Fruit fly (Drosophila melanogaster) whole organism, adult: ENCODE results near the gene CG14367.

Experiments
- CG11617 ChIP-seq: fragments of 200-800 bp; sonication (Bioruptor generic); optimal IDR thresholded peaks from 2 replicates; lab custom pipeline; 2017; ENCODE audit warnings: mild to moderate bottlenecking, missing biosample characterization, missing genetic modification reagents, missing genetic modification characterization
- CG12768 ChIP-seq: fragments of 200-800 bp; sonication (Bioruptor generic); optimal IDR thresholded peaks from 2 replicates; lab custom pipeline; 2017; ENCODE audit warnings: missing biosample characterization, missing genetic modification characterization, mild to moderate bottlenecking, moderate library complexity, missing genetic modification reagents
- CG14711 ChIP-seq: fragments of 200-800 bp; sonication (Bioruptor generic); optimal IDR thresholded peaks from 2 replicates; lab custom pipeline; 2018; ENCODE audit warnings: missing biosample characterization, mild to moderate bottlenecking, missing genetic modification characterization, moderate library complexity
- CG1620 ChIP-seq: fragments of 200-800 bp; sonication (Bioruptor generic); optimal IDR thresholded peaks from 2 replicates; lab custom pipeline; 2016; ENCODE audit warnings: missing biosample characterization, missing genetic modification characterization
- CG33017 ChIP-seq: fragments of 200-800 bp; sonication (Bioruptor generic); optimal IDR thresholded peaks from 2 replicates; lab custom pipeline; 2018; ENCODE audit warnings: missing biosample characterization, mild to moderate bottlenecking, missing genetic modification characterization, moderate library complexity
- CG5204 ChIP-seq: fragments of 200-800 bp; sonication (Bioruptor generic); optimal IDR thresholded peaks from 2 replicates; lab custom pipeline; 2016; ENCODE audit warnings: missing biosample characterization, missing genetic modification characterization
- CG7045 ChIP-seq: fragments of 200-800 bp; sonication (Bioruptor generic); optimal IDR thresholded peaks from 2 replicates; lab custom pipeline; 2017; ENCODE audit warnings: missing biosample characterization, mild to moderate bottlenecking, missing genetic modification characterization
- CG7101 ChIP-seq: fragments of 200-800 bp; sonication (Bioruptor generic); optimal IDR thresholded peaks from 2 replicates; lab custom pipeline; 2018; ENCODE audit warnings: missing biosample characterization, mild to moderate bottlenecking, missing genetic modification characterization, moderate library complexity
- Clk ChIP-seq: fragments of 200-800 bp; sonication (Bioruptor generic); optimal IDR thresholded peaks from 2 replicates; lab custom pipeline; 2017; ENCODE audit warnings: missing biosample characterization, missing genetic modification characterization
- Crg-1 ChIP-seq: fragments of 200-800 bp; sonication (Bioruptor generic); optimal IDR thresholded peaks from 2 replicates; lab custom pipeline; 2016; ENCODE audit warnings: missing biosample characterization, missing genetic modification characterization
- Hr96 ChIP-seq: fragments of 200-800 bp; sonication (Bioruptor generic); optimal IDR thresholded peaks from 2 replicates; lab custom pipeline; 2016; ENCODE audit warnings: missing biosample characterization, missing genetic modification characterization
- Mnt ChIP-seq: fragments of 200-800 bp; sonication (Bioruptor generic); optimal IDR thresholded peaks from 2 replicates; lab custom pipeline; 2016; ENCODE audit warnings: missing biosample characterization, mild to moderate bottlenecking, missing genetic modification characterization
- bab1 ChIP-seq: fragments of 200-800 bp; sonication (Bioruptor generic); optimal IDR thresholded peaks from 3 replicates; lab custom pipeline; 2019; ENCODE audit warnings: missing biosample characterization, mild to moderate bottlenecking, missing genetic modification characterization, moderate library complexity
- cic ChIP-seq: fragments of 200-800 bp; sonication (Bioruptor generic); optimal IDR thresholded peaks from 2 replicates; lab custom pipeline; 2017; ENCODE audit warnings: missing biosample characterization, mild to moderate bottlenecking, missing genetic modification characterization, moderate library complexity
- cnc ChIP-seq, 2 experiments: fragments of >200 bp; optimal IDR thresholded peaks; 2 replicates each; lab custom pipeline; 2017
- kay ChIP-seq: fragments of 200-800 bp; sonication (Bioruptor generic); peaks from one replicate; lab custom pipeline; 2016; ENCODE audit warnings: missing biosample characterization, missing genetic modification characterization, borderline replicate concordance
- ovo ChIP-seq: fragments of 200-800 bp; sonication (Bioruptor generic); optimal IDR thresholded peaks from 2 replicates; lab custom pipeline; 2016; ENCODE audit warnings: missing biosample characterization, missing genetic modification characterization
- pad ChIP-seq: fragments of 200-800 bp; sonication (Bioruptor generic); optimal IDR thresholded peaks from 3 replicates; lab custom pipeline; 2017; ENCODE audit warnings: missing biosample characterization, missing genetic modification characterization, mild to moderate bottlenecking, moderate library complexity, missing genetic modification reagents
- tj ChIP-seq: fragments of 200-800 bp; sonication (Bioruptor generic); optimal IDR thresholded peaks from 3 replicates; lab custom pipeline; 2017; ENCODE audit warnings: missing biosample characterization, mild to moderate bottlenecking, missing genetic modification characterization, moderate library complexity
- toe ChIP-seq: fragments of 200-800 bp; sonication (Bioruptor generic); optimal IDR thresholded peaks from 2 replicates; lab custom pipeline; 2016; ENCODE audit warnings: missing biosample characterization, missing genetic modification characterization

CG14367 gene

dm6 chr3R:13693753-13694152 lies at the start of gene CG14367:
Gene CG14367, plus strand, starts transcription at chr3R:13694053.
- TF ChIP-seq kay (GFP tag; lab: Kevin White, UChicago) (no peak), Mnt (GFP tag; lab: Kevin White, UChicago) (no peak), CG7045 (GFP tag; lab: Kevin White, UChicago) (no peak), cnc (optimal IDR thresholded peaks at IDR 0.05; lab: Kevin White, UChicago) (no peak), CG1620 (GFP tag; lab: Kevin White, UChicago) (no peak), CG5204 (GFP tag; lab: Kevin White, UChicago) (no peak)

DNA sequence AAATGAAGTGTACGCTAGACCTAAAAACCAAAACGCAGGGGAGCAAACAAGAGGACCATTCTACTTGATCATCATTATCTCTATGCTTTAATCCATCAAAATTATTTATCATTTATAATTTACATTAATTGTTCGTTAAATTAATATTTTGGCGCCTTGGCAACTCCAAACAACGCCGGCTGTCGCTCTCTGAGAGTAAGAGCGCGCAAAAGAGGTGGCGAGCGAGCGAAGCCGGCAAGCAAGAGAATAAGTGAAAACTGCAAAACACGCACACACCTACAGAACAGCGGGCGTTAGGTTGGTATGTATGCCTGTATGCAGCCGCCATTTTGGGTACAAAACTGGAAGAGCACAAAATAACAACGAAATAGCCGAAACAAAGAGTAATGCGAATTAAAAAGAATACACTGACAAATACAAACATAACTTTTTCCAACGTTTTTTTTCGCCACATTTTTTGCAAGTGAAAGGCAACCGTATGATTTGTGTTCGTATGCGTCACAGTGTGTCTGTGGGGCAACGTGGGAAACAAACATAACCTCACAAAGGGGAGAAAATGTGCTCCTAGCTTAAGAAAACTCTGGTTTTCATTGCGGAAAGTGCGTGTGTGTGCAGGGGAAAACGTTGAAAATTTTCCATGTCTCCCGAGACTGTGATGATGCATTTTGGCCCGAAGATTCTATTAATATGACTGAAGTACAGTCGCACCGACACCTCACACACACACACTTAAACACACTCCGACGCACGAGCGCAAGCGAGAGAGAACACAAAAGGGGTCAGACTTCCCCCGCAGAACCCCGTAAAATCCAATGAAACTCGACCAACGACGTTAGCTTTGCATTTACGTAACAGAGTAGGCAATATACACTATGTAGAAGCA lies 48.8 kb upstream of the CG14367 start:
- TF ChIP-seq CG12768 (GFP tag; lab: Kevin White, UChicago) (peak; percentile 29), ovo (GFP tag; lab: Kevin White, UChicago) (no peak), Mnt (GFP tag; lab: Kevin White, UChicago) (peak; percentile 94), CG5204 (GFP tag; lab: Kevin White, UChicago) (no peak), CG1620 (GFP tag; lab: Kevin White, UChicago) (no peak), cic (GFP tag; lab: Kevin White, UChicago) (peak; percentile 59), CG33017 (peak; percentile 57), Crg-1 (no peak), CG7101 (tag; lab: Kevin White, UChicago) (peak; percentile 40), toe (GFP tag; lab: Kevin White, UChicago) (no peak), CG7045 (GFP tag; lab: Kevin White, UChicago) (peak; percentile 32), kay (GFP tag; lab: Kevin White, UChicago) (peak; percentile 88), pad (GFP tag; lab: Kevin White, UChicago) (peak; percentile 39), Hr96 (GFP tag; lab: Kevin White, UChicago) (no peak), CG14711 (tag; lab: Kevin White, UChicago) (peak; percentile 97), cnc (optimal IDR thresholded peaks at IDR 0.05; lab: Kevin White, UChicago) (no peak), tj (peak; percentile 39), Clk (GFP tag; lab: Kevin White, UChicago) (peak; percentile 29), CG11617 (GFP tag; lab: Kevin White, UChicago) (peak; percentile 33), bab1 (peak; percentile 68)

DNA sequence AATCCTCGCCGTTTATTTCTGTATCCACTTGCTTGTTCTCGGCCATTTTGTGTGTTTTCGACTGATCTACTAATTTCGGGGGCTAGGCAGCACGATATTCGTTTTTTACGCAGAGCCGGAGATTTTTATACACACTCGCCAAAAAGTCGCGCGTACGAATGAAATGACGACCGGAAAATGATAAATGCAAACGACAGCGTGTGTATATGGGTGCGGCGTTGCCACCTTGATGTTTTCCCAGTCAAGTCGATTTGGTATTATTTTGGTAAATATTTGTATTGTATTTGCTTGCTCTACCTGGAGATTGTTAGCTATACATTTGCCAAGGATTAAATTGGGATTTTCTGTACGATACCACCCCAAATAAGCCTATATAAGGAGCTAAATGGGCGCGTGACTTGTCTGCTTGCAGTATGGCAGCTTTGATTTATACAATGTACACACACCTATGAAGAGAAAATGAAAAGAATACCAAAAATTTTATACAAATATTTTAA lies 47.9 kb upstream of the CG14367 start, which contains the start of gene sqd:
Gene sqd, minus strand, starts transcription at position 431 of the 497 bp plus-strand sequence.
- TF ChIP-seq cnc (optimal IDR thresholded peaks at IDR 0.05; lab: Kevin White, UChicago), result no peak
- TF ChIP-seq tj, result peak; percentile 47
- peak; percentile 51 for TF ChIP-seq kay (GFP tag; lab: Kevin White, UChicago)
- peak; percentile 55 for TF ChIP-seq CG7045 (GFP tag; lab: Kevin White, UChicago)
- peak; percentile 70 for TF ChIP-seq CG12768 (GFP tag; lab: Kevin White, UChicago)
- peak; percentile 30 for TF ChIP-seq ovo (GFP tag; lab: Kevin White, UChicago)
- TF ChIP-seq CG7101 (tag; lab: Kevin White, UChicago), result peak; percentile 67
- TF ChIP-seq CG5204 (GFP tag; lab: Kevin White, UChicago), result no peak
- peak; percentile 42 for TF ChIP-seq Mnt (GFP tag; lab: Kevin White, UChicago)
- TF ChIP-seq cic (GFP tag; lab: Kevin White, UChicago), result peak; percentile 46
- peak; percentile 46 for TF ChIP-seq CG1620 (GFP tag; lab: Kevin White, UChicago)
- peak; percentile 41 for TF ChIP-seq CG14711 (tag; lab: Kevin White, UChicago)
- peak; percentile 48 for TF ChIP-seq CG33017
- TF ChIP-seq toe (GFP tag; lab: Kevin White, UChicago), result no peak
- TF ChIP-seq bab1, result peak; percentile 74
- peak; percentile 31 for TF ChIP-seq pad (GFP tag; lab: Kevin White, UChicago)
- peak; percentile 55 for TF ChIP-seq CG11617 (GFP tag; lab: Kevin White, UChicago)
- peak; percentile 72 for TF ChIP-seq Hr96 (GFP tag; lab: Kevin White, UChicago)
- peak; percentile 49 for TF ChIP-seq Crg-1
- TF ChIP-seq Clk (GFP tag; lab: Kevin White, UChicago), result no peak

DNA sequence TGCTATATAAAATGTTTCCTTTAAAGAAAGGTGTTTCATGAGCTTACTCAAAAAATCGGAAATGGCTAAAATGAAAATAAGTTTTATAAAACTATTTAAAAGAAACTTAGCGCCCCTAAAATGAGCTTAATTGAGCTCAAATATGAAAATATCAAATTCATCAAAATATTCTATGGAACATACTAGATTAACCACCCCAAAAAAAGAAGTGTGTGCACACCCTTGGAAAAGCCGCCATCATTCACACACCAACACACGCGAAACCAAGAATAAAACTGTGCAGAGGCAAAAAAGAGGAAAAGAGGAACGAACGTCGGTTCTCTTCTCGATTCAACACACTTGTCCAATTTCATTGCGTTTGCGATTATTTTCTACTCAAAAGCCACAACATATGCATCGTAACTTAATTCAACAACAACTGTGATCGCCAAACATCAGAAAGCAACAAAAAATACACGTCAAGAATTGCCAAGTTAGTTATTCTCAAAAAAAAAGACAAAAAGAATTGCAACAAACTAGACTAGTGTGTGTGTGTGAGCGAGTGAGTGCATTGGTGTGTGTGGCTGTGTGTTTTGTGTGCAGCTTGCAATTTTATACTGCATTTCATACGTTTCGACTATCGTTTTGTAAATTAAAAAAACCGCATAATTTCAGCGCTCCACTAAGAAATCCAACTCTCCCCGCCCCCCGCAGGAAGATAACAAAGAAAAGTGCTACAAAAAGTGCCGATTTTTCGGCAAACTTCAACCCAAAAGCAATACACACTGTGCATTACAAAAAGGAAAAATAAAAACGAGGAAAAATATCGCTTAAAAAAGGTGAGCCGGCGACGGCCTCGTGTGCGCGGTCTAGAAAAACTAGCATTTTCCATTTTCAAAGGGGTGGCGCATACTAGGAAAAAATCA lies 46.9 kb upstream of the CG14367 start, which contains the start of gene rin:
Gene rin, plus strand, starts transcription at position 276 of the 905 bp plus-strand sequence.
- TF ChIP-seq bab1 (peak; percentile 27), ovo (GFP tag; lab: Kevin White, UChicago) (no peak), CG7045 (GFP tag; lab: Kevin White, UChicago) (no peak), Clk (GFP tag; lab: Kevin White, UChicago) (no peak), cnc (optimal IDR thresholded peaks at IDR 0.05; lab: Kevin White, UChicago) (no peak), tj (peak; percentile 94), Hr96 (GFP tag; lab: Kevin White, UChicago) (no peak), toe (GFP tag; lab: Kevin White, UChicago) (no peak), Mnt (GFP tag; lab: Kevin White, UChicago) (no peak), CG7101 (tag; lab: Kevin White, UChicago) (no peak), cic (GFP tag; lab: Kevin White, UChicago) (peak; percentile 32), CG12768 (GFP tag; lab: Kevin White, UChicago) (peak; percentile 28), pad (GFP tag; lab: Kevin White, UChicago) (peak; percentile 4), CG11617 (GFP tag; lab: Kevin White, UChicago) (no peak), kay (GFP tag; lab: Kevin White, UChicago) (peak; percentile 30), CG33017 (no peak), CG14711 (tag; lab: Kevin White, UChicago) (no peak), CG5204 (GFP tag; lab: Kevin White, UChicago) (no peak), Crg-1 (no peak), CG1620 (GFP tag; lab: Kevin White, UChicago) (no peak)
